Worm (Caenorhabditis elegans) whole organism, mixed stage, embryonic: ENCODE data around the gene B0228.7.

Source experiments
- M03D4.4 ChIP-seq: sonication (generic microtip); optimal IDR thresholded peaks from 2 replicates; lab custom pipeline; 2017; ENCODE audit warnings: mild to moderate bottlenecking, missing genetic modification characterization, missing compliant biosample characterization
- bed-3 ChIP-seq: fragments of 200-800 bp; sonication (Bioruptor generic); optimal IDR thresholded peaks from 3 replicates; lab custom pipeline; 2018; ENCODE audit warnings: mild to moderate bottlenecking, missing genetic modification characterization, moderate library complexity, missing compliant biosample characterization
- blmp-1 ChIP-seq: fragments of 150-350 bp; optimal IDR thresholded peaks from 2 replicates; lab custom pipeline; 2014; ENCODE audit warnings: missing biosample characterization, missing genetic modification characterization
- ceh-39 ChIP-seq: fragments of 150-350 bp; optimal IDR thresholded peaks from 2 replicates; lab custom pipeline; 2014; ENCODE audit warnings: missing biosample characterization, missing genetic modification characterization
- ceh-43 ChIP-seq: fragments of 200-800 bp; sonication (Bioruptor generic); optimal IDR thresholded peaks from 2 replicates; lab custom pipeline; 2018; ENCODE audit warnings: mild to moderate bottlenecking, missing genetic modification characterization, moderate library complexity, missing compliant biosample characterization
- ceh-83 ChIP-seq: fragments of 200-800 bp; sonication (Bioruptor generic); optimal IDR thresholded peaks from 2 replicates; lab custom pipeline; 2018; ENCODE audit warnings: mild to moderate bottlenecking, missing genetic modification characterization, missing compliant biosample characterization
- ces-1 ChIP-seq: fragments of 150-350 bp; optimal IDR thresholded peaks from 2 replicates; lab custom pipeline; 2014; ENCODE audit warnings: missing biosample characterization, missing genetic modification reagents, missing genetic modification characterization
- cnd-1 ChIP-seq: fragments of 200-800 bp; sonication (Bioruptor generic); optimal IDR thresholded peaks from 2 replicates; lab custom pipeline; 2018; ENCODE audit warnings: mild to moderate bottlenecking, missing genetic modification characterization, missing compliant biosample characterization
- drap-1 ChIP-seq: fragments of 200-800 bp; sonication (Bioruptor generic); optimal IDR thresholded peaks from 3 replicates; lab custom pipeline; 2018; ENCODE audit warnings: mild to moderate bottlenecking, missing genetic modification characterization, missing compliant biosample characterization
- elt-1 ChIP-seq: sonication (generic microtip); optimal IDR thresholded peaks from 2 replicates; lab custom pipeline; 2017; ENCODE audit warnings: missing genetic modification characterization, mild to moderate bottlenecking, missing compliant biosample characterization, antibody characterized with exemption, moderate library complexity, borderline replicate concordance; ENCODE audit not compliant: insufficient read depth
- elt-3 ChIP-seq: fragments of 150-350 bp; optimal IDR thresholded peaks from 2 replicates; lab custom pipeline; 2014; ENCODE audit warnings: missing biosample characterization, missing genetic modification characterization
- flh-1 ChIP-seq: fragments of 200-800 bp; sonication (Bioruptor generic); optimal IDR thresholded peaks from 2 replicates; lab custom pipeline; 2018; ENCODE audit warnings: mild to moderate bottlenecking, missing genetic modification characterization, moderate library complexity, missing compliant biosample characterization
- hlh-1 ChIP-seq: fragments of 150-350 bp; optimal IDR thresholded peaks from 2 replicates; lab custom pipeline; 2014; ENCODE audit warnings: missing biosample characterization, missing genetic modification reagents, missing genetic modification characterization
- lin-13 ChIP-seq: fragments of 150-350 bp; optimal IDR thresholded peaks from 2 replicates; lab custom pipeline; 2014; ENCODE audit warnings: missing biosample characterization, missing genetic modification characterization
- lin-32 ChIP-seq: fragments of 200-800 bp; sonication (Bioruptor generic); optimal IDR thresholded peaks from 2 replicates; lab custom pipeline; 2018; ENCODE audit warnings: mild to moderate bottlenecking, missing genetic modification characterization, missing compliant biosample characterization
- lsy-2 ChIP-seq: fragments of 150-350 bp; optimal IDR thresholded peaks from 2 replicates; lab custom pipeline; 2014; ENCODE audit warnings: missing biosample characterization, missing genetic modification characterization
- mab-5 ChIP-seq: fragments of 150-350 bp; optimal IDR thresholded peaks from 2 replicates; lab custom pipeline; 2014; ENCODE audit warnings: missing biosample characterization, missing genetic modification characterization
- mep-1 ChIP-seq: fragments of 150-350 bp; optimal IDR thresholded peaks from 2 replicates; lab custom pipeline; 2017; ENCODE audit warnings: missing biosample characterization, missing genetic modification reagents, missing genetic modification characterization, inconsistent platforms
- mls-2 ChIP-seq: sonication (generic microtip); optimal IDR thresholded peaks from 2 replicates; lab custom pipeline; 2016; ENCODE audit warnings: mild to moderate bottlenecking, missing genetic modification characterization, moderate library complexity, missing compliant biosample characterization
- nhr-12 ChIP-seq: fragments of 150-350 bp; optimal IDR thresholded peaks from 2 replicates; lab custom pipeline; 2014; ENCODE audit warnings: missing biosample characterization, missing genetic modification characterization
- nhr-2 ChIP-seq: fragments of 150-350 bp; optimal IDR thresholded peaks from 2 replicates; lab custom pipeline; 2014; ENCODE audit warnings: missing biosample characterization, missing genetic modification characterization
- nhr-237 ChIP-seq: fragments of 150-350 bp; optimal IDR thresholded peaks from 2 replicates; lab custom pipeline; 2014; ENCODE audit warnings: missing biosample characterization, missing genetic modification characterization
- nhr-28 ChIP-seq: fragments of 150-350 bp; optimal IDR thresholded peaks from 2 replicates; lab custom pipeline; 2014; ENCODE audit warnings: missing biosample characterization, missing genetic modification characterization
- nhr-76 ChIP-seq: sonication (generic microtip); optimal IDR thresholded peaks from 2 replicates; lab custom pipeline; 2017; ENCODE audit warnings: missing biosample characterization, missing genetic modification characterization
- pha-4 ChIP-seq: fragments of 150-350 bp; optimal IDR thresholded peaks from 2 replicates; lab custom pipeline; 2018; ENCODE audit warnings: missing biosample characterization, missing genetic modification reagents, missing genetic modification characterization
- sem-2 ChIP-seq: fragments of 200-800 bp; sonication (Bioruptor generic); optimal IDR thresholded peaks from 2 replicates; lab custom pipeline; 2018; ENCODE audit warnings: mild to moderate bottlenecking, missing genetic modification characterization, missing compliant biosample characterization
- snpc-4 ChIP-seq: fragments of 150-350 bp; optimal IDR thresholded peaks from 2 replicates; lab custom pipeline; 2014; ENCODE audit warnings: missing biosample characterization, missing genetic modification characterization
- sptf-1 ChIP-seq: sonication (generic microtip); optimal IDR thresholded peaks from 2 replicates; lab custom pipeline; 2017; ENCODE audit warnings: mild to moderate bottlenecking, missing genetic modification characterization, moderate library complexity, missing compliant biosample characterization
- tbx-8 ChIP-seq: fragments of 200-800 bp; sonication (Bioruptor generic); optimal IDR thresholded peaks from 2 replicates; lab custom pipeline; 2018; ENCODE audit warnings: mild to moderate bottlenecking, missing genetic modification characterization, moderate library complexity, missing compliant biosample characterization
- unc-120 ChIP-seq: sonication (generic microtip); optimal IDR thresholded peaks from 2 replicates; lab custom pipeline; 2017; ENCODE audit warnings: missing genetic modification characterization, missing compliant biosample characterization; ENCODE audit not compliant: poor library complexity, severe bottlenecking
- unc-39 ChIP-seq: fragments of 150-350 bp; optimal IDR thresholded peaks from 2 replicates; lab custom pipeline; 2014; ENCODE audit warnings: missing biosample characterization, missing genetic modification characterization
- unc-62 ChIP-seq: fragments of 150-350 bp; optimal IDR thresholded peaks from 2 replicates; lab custom pipeline; 2014; ENCODE audit warnings: missing biosample characterization, missing genetic modification reagents, missing genetic modification characterization
- zip-8 ChIP-seq: fragments of 150-350 bp; optimal IDR thresholded peaks from 2 replicates; lab custom pipeline; 2014; ENCODE audit warnings: missing biosample characterization, missing genetic modification characterization
- ztf-11 ChIP-seq: fragments of 150-350 bp; optimal IDR thresholded peaks from 2 replicates; lab custom pipeline; 2014; ENCODE audit warnings: missing biosample characterization, missing genetic modification characterization

B0228.7 gene

DNA sequence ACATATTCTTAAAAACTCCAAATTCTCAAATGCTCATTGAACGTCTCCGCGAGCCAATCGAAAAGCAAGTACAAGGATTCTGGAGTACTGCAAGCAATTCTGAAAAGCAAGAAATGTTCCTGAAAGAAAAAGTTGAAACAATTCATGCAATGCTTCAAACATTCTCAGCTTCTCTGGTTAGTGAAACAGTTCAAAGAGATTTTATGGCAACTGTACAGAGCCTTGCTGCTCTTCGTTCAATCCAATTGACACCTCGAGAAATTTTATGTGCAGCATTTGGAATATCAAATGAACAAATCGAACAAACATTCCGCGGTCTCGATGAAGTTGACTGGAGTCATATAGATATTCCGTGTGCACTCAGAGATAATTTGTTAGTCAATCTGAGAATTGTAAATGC, 22.1 kb downstream of the B0228.7 start:
- no peak for TF ChIP-seq unc-39 (tag; lab: Kevin White, UChicago)
- TF ChIP-seq snpc-4 = no peak
- TF ChIP-seq M03D4.4 = no peak
- TF ChIP-seq nhr-2 (tag; lab: Kevin White, UChicago) = no peak
- TF ChIP-seq mls-2 (tag; lab: Kevin White, UChicago) = no peak
- no peak for TF ChIP-seq tbx-8
- TF ChIP-seq lsy-2 = no peak
- no peak for TF ChIP-seq elt-3
- no peak for TF ChIP-seq sptf-1 (tag; lab: Kevin White, UChicago)
- TF ChIP-seq ztf-11 = no peak
- no peak for TF ChIP-seq nhr-12 (tag; lab: Kevin White, UChicago)
- no peak for TF ChIP-seq lin-32 (GFP tag; lab: Kevin White, UChicago)
- TF ChIP-seq blmp-1 = no peak
- TF ChIP-seq mab-5 (tag; lab: Kevin White, UChicago) = no peak
- no peak for TF ChIP-seq lin-13 (tag; lab: Kevin White, UChicago)
- no peak for TF ChIP-seq nhr-28 (tag; lab: Kevin White, UChicago)
- TF ChIP-seq flh-1 = no peak
- TF ChIP-seq sem-2 = no peak

- TF ChIP-seq ceh-43 (GFP tag; lab: Kevin White, UChicago) (no peak), nhr-237 (no peak), sem-2 (no peak), sptf-1 (tag; lab: Kevin White, UChicago) (no peak), mep-1 (tag; lab: Kevin White, UChicago) (no peak), pha-4 (tag; lab: Kevin White, UChicago) (no peak), lsy-2 (no peak), ceh-83 (GFP tag; lab: Kevin White, UChicago) (no peak), bed-3 (GFP tag; lab: Kevin White, UChicago) (no peak), nhr-76 (tag; lab: Kevin White, UChicago) (no peak)
Measured at ce11 chrII:7724603-7725002, 34.2 kb downstream of the B0228.7 start, which contains the start of gene cpna-2. Gene cpna-2, plus strand, starts transcription at chrII:7724903.

DNA sequence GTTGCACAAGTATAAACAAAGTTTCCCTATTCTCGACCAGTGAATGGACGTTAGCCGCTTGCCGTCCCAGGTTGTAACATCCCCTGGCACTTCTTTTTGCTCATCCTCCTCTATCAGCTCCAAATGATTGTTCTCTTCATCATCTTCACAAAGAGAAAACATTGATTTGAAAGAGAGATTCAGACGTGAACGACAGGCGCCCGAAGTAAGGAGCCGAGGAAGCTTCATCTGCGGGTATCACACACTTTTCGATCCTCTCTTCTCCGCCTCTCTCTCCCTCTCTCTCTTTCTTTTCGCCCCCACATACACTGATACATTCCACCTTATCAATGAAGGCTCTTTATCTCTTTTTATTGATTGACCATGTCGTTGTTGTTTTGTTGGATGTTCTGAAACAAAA, 36.0 kb downstream of the B0228.7 start:
- peak; percentile 90 for TF ChIP-seq hlh-1 (tag; lab: Kevin White, UChicago)
- TF ChIP-seq ceh-39 (tag; lab: Kevin White, UChicago) = no peak
- TF ChIP-seq unc-120 = peak; percentile 81
- no peak for TF ChIP-seq pha-4 (tag; lab: Kevin White, UChicago)
- no peak for TF ChIP-seq sptf-1 (tag; lab: Kevin White, UChicago)
- TF ChIP-seq tbx-8 = no peak
- TF ChIP-seq nhr-12 (tag; lab: Kevin White, UChicago) = no peak
- TF ChIP-seq unc-62 (GFP tag; lab: Kevin White, UChicago) = peak; percentile 49
- TF ChIP-seq sem-2 = no peak
- TF ChIP-seq ceh-43 (GFP tag; lab: Kevin White, UChicago) = no peak
- TF ChIP-seq nhr-2 (tag; lab: Kevin White, UChicago) = no peak

DNA sequence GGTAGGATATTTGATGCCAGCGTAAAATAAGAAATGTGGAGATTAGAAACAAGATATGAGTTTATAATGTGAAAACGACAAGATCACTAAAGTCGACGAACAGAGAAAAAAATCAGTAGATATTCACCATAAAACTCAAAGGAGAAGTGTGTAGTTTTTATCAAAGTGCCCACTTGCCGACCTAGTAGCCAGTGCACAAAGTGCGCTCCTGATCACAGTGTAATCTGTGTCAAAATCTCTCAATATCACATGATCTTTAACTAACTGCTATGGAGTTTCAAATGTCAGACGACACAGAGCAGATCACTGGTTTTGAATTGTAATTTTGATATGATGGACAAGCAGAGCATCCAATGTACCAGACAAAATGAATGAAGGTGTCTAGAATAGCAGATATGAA, 38.3 kb downstream of the B0228.7 start:
- TF ChIP-seq unc-120 (peak; percentile 0), mep-1 (tag; lab: Kevin White, UChicago) (no peak), unc-62 (GFP tag; lab: Kevin White, UChicago) (peak; percentile 41), hlh-1 (tag; lab: Kevin White, UChicago) (peak; percentile 24), ceh-43 (GFP tag; lab: Kevin White, UChicago) (no peak)
- TF ChIP-seq, all 35 proteins: peak for 3

DNA sequence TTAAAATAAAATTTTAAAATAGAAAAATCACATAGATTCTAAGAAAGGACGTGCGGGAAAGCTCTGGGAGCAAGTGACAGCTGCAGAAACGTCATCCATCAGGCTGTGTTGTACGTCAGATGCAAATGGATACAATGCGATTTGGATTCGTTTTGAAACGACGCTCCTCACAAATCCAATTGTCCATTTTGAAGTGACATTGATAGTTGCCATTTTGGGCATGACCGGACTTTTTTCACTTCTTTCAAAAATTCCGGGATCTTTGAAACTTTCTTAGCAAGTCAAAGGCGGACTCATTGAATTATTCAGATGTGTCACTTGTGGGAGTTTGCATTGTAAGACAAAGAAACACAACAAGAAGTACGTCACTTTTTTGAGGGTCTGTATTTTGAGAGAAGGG, 39.8 kb downstream of the B0228.7 start:
- peak; percentile 84 for TF ChIP-seq ces-1 (GFP tag; lab: Kevin White, UChicago)
- TF ChIP-seq elt-1 (tag; lab: Kevin White, UChicago) = no peak
- no peak for TF ChIP-seq cnd-1 (tag; lab: Kevin White, UChicago)

DNA sequence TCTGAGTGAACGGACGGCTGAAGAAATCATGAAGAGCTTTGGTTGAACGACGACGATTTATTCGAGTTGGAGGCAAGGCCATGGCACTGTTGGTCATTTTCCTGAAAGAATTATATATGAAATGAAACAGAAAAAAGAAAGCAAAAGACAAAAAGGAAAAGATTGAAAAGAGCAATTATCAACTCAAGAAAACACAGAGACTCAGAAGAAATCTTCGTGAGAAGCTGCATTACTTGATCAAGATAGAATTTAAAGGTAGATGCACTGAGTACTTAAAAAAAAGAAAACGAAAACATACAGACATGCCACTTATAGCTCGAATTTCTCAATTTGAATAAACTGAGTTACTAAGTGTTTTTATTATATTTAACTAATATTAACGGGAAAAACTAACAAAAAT, 40.3 kb downstream of the B0228.7 start, which contains the start of gene cpna-5:
Gene cpna-5 (minus strand): TSS at position 101 of the 400 bp plus-strand sequence.
- no peak for TF ChIP-seq sptf-1 (tag; lab: Kevin White, UChicago)
- no peak for TF ChIP-seq drap-1 (GFP tag; lab: Kevin White, UChicago)
- no peak for TF ChIP-seq zip-8
- TF ChIP-seq mls-2 (tag; lab: Kevin White, UChicago) = no peak
- no peak for TF ChIP-seq ceh-83 (GFP tag; lab: Kevin White, UChicago)
- TF ChIP-seq unc-120 = no peak
- no peak for TF ChIP-seq ceh-39 (tag; lab: Kevin White, UChicago)
